Fruit fly (Drosophila melanogaster) whole organism, prepupa: ENCODE data around the gene Cp16.

ENCODE experiments used
- CG10669 ChIP-seq: fragments of 200-800 bp; sonication (Bioruptor generic); optimal IDR thresholded peaks from 3 replicates; lab custom pipeline; 2018; ENCODE audit warnings: missing biosample characterization, mild to moderate bottlenecking, missing genetic modification characterization, moderate library complexity
- CG11294 ChIP-seq: fragments of 200-800 bp; sonication (Bioruptor generic); IDR thresholded peaks from 2 replicates; pipeline ENCODE4 v1.3.6; 2022; ENCODE audit warnings: missing biosample characterization, missing genetic modification characterization
- CG11762 ChIP-seq: fragments of 200-800 bp; sonication (Bioruptor generic); optimal IDR thresholded peaks from 3 replicates; lab custom pipeline; 2016; ENCODE audit warnings: missing biosample characterization, missing genetic modification characterization; ENCODE audit not compliant: insufficient read depth
- CG11902 ChIP-seq: fragments of 200-800 bp; sonication (Bioruptor generic); optimal IDR thresholded peaks from 3 replicates; lab custom pipeline; 2016; ENCODE audit warnings: missing biosample characterization, missing genetic modification characterization
- CG15336 ChIP-seq: fragments of 200-800 bp; sonication (Bioruptor generic); IDR thresholded peaks from 2 replicates; pipeline ENCODE4 v1.3.6; 2022; ENCODE audit warnings: missing biosample characterization, missing genetic modification characterization
- CG1621 ChIP-seq: fragments of 200-800 bp; sonication (Bioruptor generic); optimal IDR thresholded peaks from 3 replicates; lab custom pipeline; 2018; ENCODE audit warnings: missing biosample characterization, mild to moderate bottlenecking, missing genetic modification characterization
- CG16779 ChIP-seq: fragments of 200-800 bp; sonication (Bioruptor generic); optimal IDR thresholded peaks from 3 replicates; lab custom pipeline; 2017; ENCODE audit warnings: missing biosample characterization, mild to moderate bottlenecking, missing genetic modification characterization
- CG3032 ChIP-seq: fragments of 200-800 bp; optimal IDR thresholded peaks from 2 replicates; lab custom pipeline; 2019; ENCODE audit warnings: missing biosample characterization, mild to moderate bottlenecking, missing genetic modification characterization, moderate library complexity
- CG32006 ChIP-seq: fragments of 200-800 bp; sonication (Bioruptor generic); optimal IDR thresholded peaks from 3 replicates; lab custom pipeline; 2017; ENCODE audit warnings: missing biosample characterization, mild to moderate bottlenecking, missing genetic modification characterization
- CG3919 ChIP-seq: fragments of 200-800 bp; sonication (Bioruptor generic); optimal IDR thresholded peaks from 3 replicates; lab custom pipeline; 2016; ENCODE audit warnings: missing biosample characterization, missing genetic modification characterization
- CG4318 ChIP-seq: fragments of 200-800 bp; sonication (Bioruptor generic); optimal IDR thresholded peaks from 3 replicates; lab custom pipeline; 2017; ENCODE audit warnings: missing biosample characterization, mild to moderate bottlenecking, missing genetic modification characterization
- CG6276 ChIP-seq: fragments of 200-800 bp; sonication (Bioruptor generic); optimal IDR thresholded peaks from 2 replicates; lab custom pipeline; 2017; ENCODE audit warnings: missing biosample characterization, mild to moderate bottlenecking, missing genetic modification characterization
- CG6792 ChIP-seq: fragments of 200-800 bp; sonication (Bioruptor generic); optimal IDR thresholded peaks from 3 replicates; lab custom pipeline; 2016; ENCODE audit warnings: missing biosample characterization, missing genetic modification characterization
- CG6808 ChIP-seq: fragments of 200-800 bp; sonication (Bioruptor generic); optimal IDR thresholded peaks from 3 replicates; lab custom pipeline; 2017; ENCODE audit warnings: missing biosample characterization, missing genetic modification characterization, mild to moderate bottlenecking, moderate library complexity, missing genetic modification reagents
- CG6854 ChIP-seq: fragments of 200-800 bp; sonication (Bioruptor generic); optimal IDR thresholded peaks from 2 replicates; lab custom pipeline; 2017; ENCODE audit warnings: missing biosample characterization, mild to moderate bottlenecking, missing genetic modification characterization
- CG7368 ChIP-seq: fragments of 200-800 bp; sonication (Bioruptor generic); optimal IDR thresholded peaks from 3 replicates; lab custom pipeline; 2016; ENCODE audit warnings: missing biosample characterization, missing genetic modification characterization
- CG8119 ChIP-seq: fragments of 200-800 bp; sonication (Bioruptor generic); IDR thresholded peaks from 3 replicates; pipeline ENCODE4 v1.3.6; 2022; ENCODE audit warnings: missing biosample characterization, missing genetic modification characterization
- CG8319 ChIP-seq: fragments of 200-800 bp; sonication (Bioruptor generic); optimal IDR thresholded peaks from 3 replicates; lab custom pipeline; 2016; ENCODE audit warnings: missing biosample characterization, missing genetic modification characterization
- CG8632 ChIP-seq: fragments of 200-800 bp; sonication (Bioruptor generic); optimal IDR thresholded peaks from 3 replicates; lab custom pipeline; 2016; ENCODE audit warnings: missing biosample characterization, missing genetic modification characterization
- CG9139 ChIP-seq: fragments of 200-800 bp; sonication (Bioruptor generic); optimal IDR thresholded peaks from 3 replicates; lab custom pipeline; 2017; ENCODE audit warnings: missing biosample characterization, mild to moderate bottlenecking, missing genetic modification characterization
- Eip75B ChIP-seq: fragments of 200-800 bp; sonication (Bioruptor generic); optimal IDR thresholded peaks from 3 replicates; lab custom pipeline; 2016; ENCODE audit warnings: missing biosample characterization, missing genetic modification characterization
- Eip78C ChIP-seq: fragments of 200-800 bp; sonication (Bioruptor generic); peaks from one replicate; lab custom pipeline; 2016; ENCODE audit warnings: missing biosample characterization, missing genetic modification characterization
- Eip93F ChIP-seq: fragments of 200-800 bp; sonication (Bioruptor generic); optimal IDR thresholded peaks from 2 replicates; lab custom pipeline; 2016; ENCODE audit warnings: missing biosample characterization, mild to moderate bottlenecking, missing genetic modification characterization
- Ets21C ChIP-seq: fragments of 200-800 bp; sonication (Bioruptor generic); optimal IDR thresholded peaks from 3 replicates; lab custom pipeline; 2016; ENCODE audit warnings: missing biosample characterization, missing genetic modification characterization
- Ets96B ChIP-seq: fragments of 200-800 bp; optimal IDR thresholded peaks from 2 replicates; lab custom pipeline; 2019; ENCODE audit warnings: missing biosample characterization, mild to moderate bottlenecking, missing genetic modification characterization, moderate library complexity
- Hr38 ChIP-seq: sonication (Bioruptor generic); optimal IDR thresholded peaks from 2 replicates; lab custom pipeline; 2016; ENCODE audit warnings: missing biosample characterization, missing genetic modification characterization
- Hr39 ChIP-seq: fragments of 200-800 bp; sonication (Bioruptor generic); optimal IDR thresholded peaks from 2 replicates; lab custom pipeline; 2016; ENCODE audit warnings: missing biosample characterization, missing genetic modification characterization
- Hr4 ChIP-seq: fragments of 200-800 bp; sonication (Bioruptor generic); optimal IDR thresholded peaks from 3 replicates; lab custom pipeline; 2016; ENCODE audit warnings: missing biosample characterization, missing genetic modification characterization
- Lpt ChIP-seq: fragments of 200-800 bp; sonication (Bioruptor generic); optimal IDR thresholded peaks from 3 replicates; lab custom pipeline; 2016; ENCODE audit warnings: missing biosample characterization, missing genetic modification characterization
- Smox ChIP-seq: fragments of 200-800 bp; sonication (Bioruptor generic); optimal IDR thresholded peaks from 3 replicates; lab custom pipeline; 2016; ENCODE audit warnings: missing biosample characterization, missing genetic modification characterization
- Sox102F ChIP-seq: fragments of 200-800 bp; sonication (Bioruptor generic); optimal IDR thresholded peaks from 2 replicates; lab custom pipeline; 2016; ENCODE audit warnings: missing biosample characterization, mild to moderate bottlenecking, missing genetic modification characterization
- Sox14 ChIP-seq: fragments of 200-800 bp; sonication (Bioruptor generic); optimal IDR thresholded peaks from 3 replicates; lab custom pipeline; 2016; ENCODE audit warnings: missing biosample characterization, missing genetic modification characterization
- Sox15 ChIP-seq: fragments of 200-800 bp; sonication (Bioruptor generic); optimal IDR thresholded peaks from 3 replicates; lab custom pipeline; 2016; ENCODE audit warnings: missing biosample characterization, missing genetic modification characterization
- achi ChIP-seq: fragments of 200-800 bp; sonication (Bioruptor generic); optimal IDR thresholded peaks from 3 replicates; lab custom pipeline; 2016; ENCODE audit warnings: missing biosample characterization, missing genetic modification characterization
- cyc ChIP-seq: fragments of 200-800 bp; sonication (Bioruptor generic); optimal IDR thresholded peaks from 3 replicates; lab custom pipeline; 2016; ENCODE audit warnings: missing biosample characterization, missing genetic modification characterization
- dac ChIP-seq: fragments of 200-800 bp; sonication (Bioruptor generic); optimal IDR thresholded peaks from 2 replicates; lab custom pipeline; 2017; ENCODE audit warnings: missing biosample characterization, mild to moderate bottlenecking, missing genetic modification characterization
- dsx ChIP-seq: fragments of 200-800 bp; optimal IDR thresholded peaks from 3 replicates; lab custom pipeline; 2019; ENCODE audit warnings: missing biosample characterization, mild to moderate bottlenecking, missing genetic modification characterization, moderate library complexity; ENCODE audit not compliant: poor library complexity, severe bottlenecking
- eg ChIP-seq: fragments of 200-800 bp; sonication (Bioruptor generic); IDR thresholded peaks from 3 replicates; pipeline ENCODE4 v1.3.6; 2022; ENCODE audit warnings: missing biosample characterization, missing genetic modification characterization
- fd59A ChIP-seq: fragments of 200-800 bp; sonication (Bioruptor generic); optimal IDR thresholded peaks from 2 replicates; lab custom pipeline; 2017; ENCODE audit warnings: missing biosample characterization, mild to moderate bottlenecking, missing genetic modification characterization, missing genetic modification reagents
- fkh ChIP-seq: fragments of 200-800 bp; sonication (Bioruptor generic); optimal IDR thresholded peaks from 3 replicates; lab custom pipeline; 2017; ENCODE audit warnings: missing biosample characterization, mild to moderate bottlenecking, missing genetic modification characterization, moderate library complexity
- lz ChIP-seq: fragments of 200-800 bp; sonication (Bioruptor generic); optimal IDR thresholded peaks from 3 replicates; lab custom pipeline; 2016; ENCODE audit warnings: missing biosample characterization, missing genetic modification characterization
- pdm3 ChIP-seq: fragments of 200-800 bp; sonication (Bioruptor generic); optimal IDR thresholded peaks from 3 replicates; lab custom pipeline; 2016; ENCODE audit warnings: missing biosample characterization, missing genetic modification characterization
- salr ChIP-seq, 2 experiments: fragments of 200-800 bp; sonication (Bioruptor generic); optimal IDR thresholded peaks; 3 replicates each; lab custom pipeline; 2016 to 2018; ENCODE audit warnings: missing biosample characterization in 2 of 2, missing genetic modification characterization in 2 of 2, mild to moderate bottlenecking in 1 of 2
- spab ChIP-seq: fragments of 200-800 bp; sonication (Bioruptor generic); optimal IDR thresholded peaks from 2 replicates; lab custom pipeline; 2017; ENCODE audit warnings: missing biosample characterization, mild to moderate bottlenecking, missing genetic modification characterization, missing genetic modification reagents
- ss ChIP-seq, 2 experiments: fragments of 200-800 bp; sonication (Bioruptor generic); optimal IDR thresholded peaks; 2 replicates in 1 of 2; 3 replicates in 1 of 2; lab custom pipeline; 2017 to 2018; ENCODE audit warnings: mild to moderate bottlenecking in 2 of 2, missing biosample characterization in 2 of 2, missing genetic modification characterization in 2 of 2, moderate library complexity in 1 of 2
- topi ChIP-seq: fragments of 200-800 bp; sonication (Bioruptor generic); optimal IDR thresholded peaks from 3 replicates; lab custom pipeline; 2016; ENCODE audit warnings: missing biosample characterization, missing genetic modification characterization
- vri ChIP-seq: fragments of 200-800 bp; sonication (Bioruptor generic); optimal IDR thresholded peaks from 3 replicates; lab custom pipeline; 2016; ENCODE audit warnings: missing biosample characterization, mild to moderate bottlenecking, missing genetic modification characterization

Cp16 gene

dm6 chr3L:8765969-8766538, 34.3 kb downstream of the Cp16 start (continued):
- TF ChIP-seq cyc (GFP tag; lab: Kevin White, UChicago) (peak; percentile 99), CG8632 (GFP tag; lab: Kevin White, UChicago) (peak; percentile 98), achi (GFP tag; lab: Kevin White, UChicago) (peak; percentile 96), Hr39 (GFP tag; lab: Kevin White, UChicago) (peak; percentile 99), CG11902 (GFP tag; lab: Kevin White, UChicago) (peak; percentile 98), Lpt (GFP tag; lab: Kevin White, UChicago) (peak; percentile 87), fd59A (peak; percentile 99), dac (peak; percentile 96), CG6276 (GFP tag; lab: Kevin White, UChicago) (peak; percentile 96), topi (peak; percentile 98), Eip78C (GFP tag; lab: Kevin White, UChicago) (peak; percentile 99), CG6808 (GFP tag; lab: Kevin White, UChicago) (peak; percentile 98), CG8119 (GFP tag; lab: Robert Waterston, UW) (peak; percentile 95), Hr4 (GFP tag; lab: Kevin White, UChicago) (peak; percentile 97)

DNA sequence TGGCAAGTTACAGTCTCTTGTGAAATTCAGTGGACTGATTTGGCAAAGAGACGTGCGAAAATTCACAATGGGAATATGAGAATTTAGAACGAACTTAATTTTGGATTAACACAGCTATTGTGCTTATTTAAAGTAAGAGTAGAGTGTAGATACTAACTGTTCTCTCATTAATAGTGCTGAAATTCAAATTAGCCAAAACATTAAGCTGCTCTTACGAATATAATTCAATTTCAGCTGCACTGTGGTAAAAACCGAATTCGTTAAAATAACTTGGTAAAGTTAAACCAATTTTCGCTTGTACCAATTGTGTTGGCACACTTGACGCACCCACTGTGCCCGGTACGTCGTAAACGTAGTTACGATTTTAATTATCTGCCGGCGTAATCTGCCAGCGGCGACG, 36.1 kb downstream of the Cp16 start:
- TF ChIP-seq CG11902 (GFP tag; lab: Kevin White, UChicago) (peak; percentile 63), salr (GFP tag; optimal IDR thresholded peaks at IDR 0.05; lab: Kevin White, UChicago) (peak; percentile 17 to 63), vri (peak; percentile 45), CG7368 (GFP tag; lab: Kevin White, UChicago) (peak; percentile 58), spab (GFP tag; lab: Kevin White, UChicago) (peak; percentile 65), Sox14 (GFP tag; lab: Kevin White, UChicago) (peak; percentile 75), dac (peak; percentile 36), CG16779 (peak; percentile 35), CG11294 (peak; percentile 24; the same call in 1 of the 2 replicates), CG3032 (peak; percentile 69), lz (GFP tag; lab: Kevin White, UChicago) (peak; percentile 66), CG3919 (GFP tag; lab: Kevin White, UChicago) (peak; percentile 74), CG11762 (GFP tag; lab: Kevin White, UChicago) (peak; percentile 67), topi (peak; percentile 69), CG6854 (GFP tag; lab: Kevin White, UChicago) (no peak), fkh (no peak), ss (GFP tag; optimal IDR thresholded peaks at IDR 0.05; lab: Kevin White, UChicago) (peak; percentile 35 to 71), Hr4 (GFP tag; lab: Kevin White, UChicago) (peak; percentile 77), achi (GFP tag; lab: Kevin White, UChicago) (peak; percentile 57), CG6276 (GFP tag; lab: Kevin White, UChicago) (peak; percentile 74), CG6792 (GFP tag; lab: Kevin White, UChicago) (peak; percentile 68), CG1621 (tag; lab: Kevin White, UChicago) (peak; percentile 55), CG8319 (peak; percentile 48), Ets21C (peak; percentile 57), dsx (GFP tag; lab: Kevin White, UChicago) (peak; percentile 47), Sox15 (peak; percentile 73), fd59A (peak; percentile 72), CG8632 (GFP tag; lab: Kevin White, UChicago) (peak; percentile 59), Eip75B (GFP tag; lab: Kevin White, UChicago) (peak; percentile 68), CG15336 (GFP tag; lab: Robert Waterston, UW) (peak; percentile 62), Smox (GFP tag; lab: Kevin White, UChicago) (peak; percentile 49), Hr38 (GFP tag; lab: Kevin White, UChicago) (no peak), pdm3 (GFP tag; lab: Kevin White, UChicago) (peak; percentile 76), CG32006 (GFP tag; lab: Kevin White, UChicago) (peak; percentile 84), eg (GFP tag; lab: Robert Waterston, UW) (peak; percentile 74), Ets96B (tag; lab: Kevin White, UChicago) (peak; percentile 72), Sox102F (GFP tag; lab: Kevin White, UChicago) (peak; percentile 62), CG4318 (GFP tag; lab: Kevin White, UChicago) (peak; percentile 61), CG9139 (GFP tag; lab: Kevin White, UChicago) (peak; percentile 30), Hr39 (GFP tag; lab: Kevin White, UChicago) (peak; percentile 69), Eip93F (no peak), CG10669 (GFP tag; lab: Kevin White, UChicago) (peak; percentile 69)
